Fruit fly (Drosophila melanogaster) whole organism, embryonic: ENCODE measurements around the gene wdn.

Experiments used
- B-H1 ChIP-seq: fragments of 200-800 bp; sonication (Bioruptor generic); IDR thresholded peaks from 3 replicates; pipeline ENCODE4 v1.3.6; 2022; ENCODE audit warnings: missing biosample characterization, missing genetic modification characterization
- CG11504 ChIP-seq: fragments of 200-800 bp; sonication (Bioruptor generic); optimal IDR thresholded peaks from 3 replicates; lab custom pipeline; 2019; ENCODE audit warnings: missing biosample characterization, mild to moderate bottlenecking, missing genetic modification characterization, moderate library complexity
- CG12155 ChIP-seq: fragments of 200-800 bp; sonication (Bioruptor generic); optimal IDR thresholded peaks from 3 replicates; lab custom pipeline; 2016; ENCODE audit warnings: missing biosample characterization, missing genetic modification characterization
- CG12236 ChIP-seq: fragments of 200-800 bp; sonication (Bioruptor generic); optimal IDR thresholded peaks from 2 replicates; lab custom pipeline; 2016; ENCODE audit warnings: missing biosample characterization, missing genetic modification characterization
- CG12299 ChIP-seq: fragments of 200-800 bp; sonication (Bioruptor generic); optimal IDR thresholded peaks from 2 replicates; lab custom pipeline; 2018; ENCODE audit warnings: missing biosample characterization, mild to moderate bottlenecking, missing genetic modification characterization
- CG1233 ChIP-seq: fragments of 200-800 bp; sonication (Bioruptor generic); optimal IDR thresholded peaks from 4 replicates; lab custom pipeline; 2018; ENCODE audit warnings: missing biosample characterization, mild to moderate bottlenecking, missing genetic modification characterization
- CG14014 ChIP-seq: fragments of 200-800 bp; sonication (Bioruptor generic); IDR thresholded peaks from 2 replicates; pipeline ENCODE4 v1.3.6; 2022; ENCODE audit warnings: missing biosample characterization, missing genetic modification characterization
- CG15269 ChIP-seq: fragments of 200-800 bp; sonication (Bioruptor generic); optimal IDR thresholded peaks from 2 replicates; lab custom pipeline; 2018; ENCODE audit warnings: missing biosample characterization, mild to moderate bottlenecking, missing genetic modification characterization, moderate library complexity
- CG16779 ChIP-seq: fragments of 200-800 bp; sonication (Bioruptor generic); IDR thresholded peaks from 2 replicates; pipeline ENCODE4 v1.3.6; 2022; ENCODE audit warnings: missing biosample characterization, missing genetic modification characterization
- CG2120 ChIP-seq: fragments of 200-800 bp; sonication (Bioruptor generic); optimal IDR thresholded peaks from 3 replicates; lab custom pipeline; 2016; ENCODE audit warnings: missing biosample characterization, missing genetic modification characterization
- CG2129 ChIP-seq: fragments of 200-800 bp; sonication (Bioruptor generic); IDR thresholded peaks from 2 replicates; pipeline ENCODE4 v1.3.6; 2022; ENCODE audit warnings: missing biosample characterization, missing genetic modification characterization; ENCODE audit not compliant: partially characterized antibody
- CG31441 ChIP-seq: fragments of 200-800 bp; sonication (Bioruptor generic); IDR thresholded peaks from 2 replicates; pipeline ENCODE4 v1.3.6; 2022; ENCODE audit warnings: missing biosample characterization, missing genetic modification characterization
- CG4404 ChIP-seq: fragments of 200-800 bp; sonication (Bioruptor generic); IDR thresholded peaks from 2 replicates; pipeline ENCODE4 v1.3.6; 2022; ENCODE audit warnings: missing biosample characterization, missing genetic modification characterization
- CG5953 ChIP-seq: fragments of 200-800 bp; sonication (Bioruptor generic); IDR thresholded peaks from 2 replicates; pipeline ENCODE4 v1.3.6; 2022; ENCODE audit warnings: missing biosample characterization, missing genetic modification characterization
- CG7372 ChIP-seq: fragments of 200-800 bp; sonication (Bioruptor generic); IDR thresholded peaks from 2 replicates; pipeline ENCODE4 v1.3.6; 2022; ENCODE audit warnings: missing biosample characterization, missing genetic modification characterization
- CG7963 ChIP-seq: fragments of 200-800 bp; sonication (Bioruptor generic); IDR thresholded peaks from 3 replicates; pipeline ENCODE4 v1.3.6; 2022; ENCODE audit warnings: missing biosample characterization, missing genetic modification characterization; ENCODE audit not compliant: partially characterized antibody
- CG8944 ChIP-seq: fragments of 200-800 bp; sonication (Bioruptor generic); optimal IDR thresholded peaks from 3 replicates; lab custom pipeline; 2016; ENCODE audit warnings: missing biosample characterization, missing genetic modification characterization
- CkIIα-i1 ChIP-seq: fragments of 200-800 bp; sonication (Bioruptor generic); IDR thresholded peaks from 2 replicates; pipeline ENCODE4 v1.3.6; 2022; ENCODE audit warnings: missing biosample characterization, missing genetic modification characterization
- D19A ChIP-seq: fragments of 200-800 bp; optimal IDR thresholded peaks from 3 replicates; lab custom pipeline; 2019; ENCODE audit warnings: missing biosample characterization, mild to moderate bottlenecking, missing genetic modification characterization, moderate library complexity
- Dll ChIP-seq: fragments of 200-800 bp; sonication (Bioruptor generic); IDR thresholded peaks from 4 replicates; pipeline ENCODE4 v1.3.6; 2022; ENCODE audit warnings: missing biosample characterization, missing genetic modification characterization; ENCODE audit not compliant: partially characterized antibody
- Elba2 ChIP-seq: fragments of 200-800 bp; sonication (Bioruptor generic); optimal IDR thresholded peaks from 3 replicates; lab custom pipeline; 2016; ENCODE audit warnings: missing biosample characterization, missing genetic modification characterization
- Ets97D ChIP-seq: fragments of 200-800 bp; sonication (Bioruptor generic); optimal IDR thresholded peaks from 3 replicates; lab custom pipeline; 2016; ENCODE audit warnings: missing biosample characterization, missing genetic modification characterization
- Fer3 ChIP-seq: fragments of 200-800 bp; sonication (Bioruptor generic); optimal IDR thresholded peaks from 2 replicates; lab custom pipeline; 2018; ENCODE audit warnings: missing biosample characterization, mild to moderate bottlenecking, missing genetic modification characterization, moderate library complexity
- Gug ChIP-seq: fragments of 200-800 bp; sonication (Bioruptor generic); IDR thresholded peaks from 4 replicates; pipeline ENCODE4 v1.3.6; 2022; ENCODE audit warnings: missing biosample characterization, missing genetic modification characterization
- Hey ChIP-seq: fragments of 200-800 bp; sonication (Bioruptor generic); optimal IDR thresholded peaks from 3 replicates; lab custom pipeline; 2018; ENCODE audit warnings: missing biosample characterization, mild to moderate bottlenecking, missing genetic modification characterization
- Hr39 ChIP-seq: fragments of >200 bp; optimal IDR thresholded peaks from 2 replicates; lab custom pipeline; 2017
- Kr ChIP-seq: fragments of 200-800 bp; sonication (Bioruptor generic); optimal IDR thresholded peaks from 2 replicates; lab custom pipeline; 2017; ENCODE audit warnings: missing biosample characterization, mild to moderate bottlenecking, missing genetic modification characterization
- MBD-R2 ChIP-seq: fragments of 200-800 bp; sonication (Bioruptor generic); IDR thresholded peaks from 2 replicates; pipeline ENCODE4 v1.3.6; 2022; ENCODE audit warnings: missing biosample characterization, missing genetic modification characterization
- MTF-1 ChIP-seq: fragments of 200-800 bp; sonication (Bioruptor generic); optimal IDR thresholded peaks from 2 replicates; lab custom pipeline; 2018; ENCODE audit warnings: missing biosample characterization, mild to moderate bottlenecking, missing genetic modification characterization, borderline replicate concordance
- Med ChIP-seq: fragments of 200-800 bp; sonication (Bioruptor generic); peaks from one replicate; lab custom pipeline; 2016; ENCODE audit warnings: missing biosample characterization, missing genetic modification characterization, mild to moderate bottlenecking, inconsistent platforms, moderate library complexity
- Meics ChIP-seq: fragments of 200-800 bp; sonication (Bioruptor generic); optimal IDR thresholded peaks from 2 replicates; lab custom pipeline; 2017; ENCODE audit warnings: missing biosample characterization, mild to moderate bottlenecking, missing genetic modification characterization
- Mrtf ChIP-seq: fragments of 200-800 bp; sonication (Bioruptor generic); IDR thresholded peaks from 3 replicates; pipeline ENCODE4 v1.3.6; 2022; ENCODE audit warnings: missing biosample characterization, missing genetic modification characterization
- Neu2 ChIP-seq: fragments of 200-800 bp; sonication (Bioruptor generic); optimal IDR thresholded peaks from 3 replicates; lab custom pipeline; 2016; ENCODE audit warnings: missing biosample characterization, missing genetic modification characterization, borderline replicate concordance
- Opbp ChIP-seq: fragments of 200-800 bp; sonication (Bioruptor generic); IDR thresholded peaks from 3 replicates; pipeline ENCODE4 v1.3.6; 2022; ENCODE audit warnings: missing biosample characterization, missing genetic modification characterization; ENCODE audit not compliant: partially characterized antibody
- cg ChIP-seq: fragments of 200-800 bp; sonication (Bioruptor generic); optimal IDR thresholded peaks from 3 replicates; lab custom pipeline; 2019; ENCODE audit warnings: missing biosample characterization, mild to moderate bottlenecking, missing genetic modification characterization, moderate library complexity
- eve ChIP-seq, 2 experiments: fragments of >200 bp; optimal IDR thresholded peaks; 2 replicates each; lab custom pipeline; 2017; ENCODE audit warnings: missing biosample characterization in 2 of 2, missing genetic modification characterization in 2 of 2
- eyg ChIP-seq: fragments of 200-800 bp; sonication (Bioruptor generic); optimal IDR thresholded peaks from 3 replicates; lab custom pipeline; 2016; ENCODE audit warnings: missing biosample characterization, missing genetic modification characterization
- fd96Cb ChIP-seq: fragments of 200-800 bp; sonication (Bioruptor generic); optimal IDR thresholded peaks from 2 replicates; lab custom pipeline; 2018; ENCODE audit warnings: missing biosample characterization, mild to moderate bottlenecking, missing genetic modification characterization, moderate library complexity
- gcm ChIP-seq: fragments of 200-800 bp; sonication (Bioruptor generic); optimal IDR thresholded peaks from 2 replicates; lab custom pipeline; 2019; ENCODE audit warnings: missing biosample characterization, mild to moderate bottlenecking, missing genetic modification characterization, moderate library complexity
- gcm2 ChIP-seq: fragments of 200-800 bp; sonication (Bioruptor generic); optimal IDR thresholded peaks from 2 replicates; lab custom pipeline; 2016; ENCODE audit warnings: missing biosample characterization, missing genetic modification characterization
- hkb ChIP-seq, 2 experiments: fragments of 200-800 bp in 1 of 2; fragments of >200 bp in 1 of 2; sonication (Bioruptor generic) in 1 of 2; IDR thresholded peaks in 1 of 2; optimal IDR thresholded peaks in 1 of 2; 2 replicates each; pipeline versions ENCODE4 v1.3.6 to Lab custom; 2017 to 2022; ENCODE audit warnings: missing biosample characterization in 1 of 2, missing genetic modification characterization in 1 of 2
- p53 ChIP-seq: fragments of 200-800 bp; sonication (Bioruptor generic); optimal IDR thresholded peaks from 2 replicates; lab custom pipeline; 2016; ENCODE audit warnings: missing biosample characterization, missing genetic modification characterization
- ranshi ChIP-seq: fragments of 200-800 bp; sonication (Bioruptor generic); IDR thresholded peaks from 2 replicates; pipeline ENCODE4 v1.3.6; 2022; ENCODE audit warnings: missing biosample characterization, missing genetic modification characterization
- sd ChIP-seq: fragments of 200-800 bp; sonication (Bioruptor generic); optimal IDR thresholded peaks from 3 replicates; lab custom pipeline; 2018; ENCODE audit warnings: missing biosample characterization, mild to moderate bottlenecking, missing genetic modification characterization, moderate library complexity
- stwl ChIP-seq: fragments of 200-800 bp; sonication (Bioruptor generic); optimal IDR thresholded peaks from 3 replicates; lab custom pipeline; 2018; ENCODE audit warnings: missing biosample characterization, mild to moderate bottlenecking, missing genetic modification characterization, moderate library complexity
- unc-4 ChIP-seq: fragments of 200-800 bp; sonication (Bioruptor generic); IDR thresholded peaks from 2 replicates; pipeline ENCODE4 v1.3.6; 2022; ENCODE audit warnings: missing biosample characterization, missing genetic modification characterization; ENCODE audit not compliant: partially characterized antibody
- vnd ChIP-seq: fragments of 200-800 bp; sonication (Bioruptor generic); IDR thresholded peaks from 3 replicates; pipeline ENCODE4 v1.3.6; 2022; ENCODE audit warnings: missing biosample characterization, missing genetic modification characterization; ENCODE audit not compliant: partially characterized antibody
- vvl ChIP-seq: fragments of 200-800 bp; sonication (Bioruptor generic); IDR thresholded peaks from 2 replicates; pipeline ENCODE4 v1.3.6; 2022; ENCODE audit warnings: missing biosample characterization, missing genetic modification characterization
- zen ChIP-seq: fragments of 200-800 bp; sonication (Bioruptor generic); optimal IDR thresholded peaks from 3 replicates; lab custom pipeline; 2018; ENCODE audit warnings: missing biosample characterization, mild to moderate bottlenecking, missing genetic modification characterization, moderate library complexity

The wdn gene

dm6 chr3R:28810942-28811676 is at the start of gene wdn (continued):
- TF ChIP-seq CG16779 (GFP tag; lab: Robert Waterston, UW) (no peak), ranshi (0 out of 2 replicates have a peak, but pooled peaks have one; percentile 13), Meics (no peak), Elba2 (GFP tag; lab: Kevin White, UChicago) (no peak), Hey (no peak), CG12299 (tag; lab: Kevin White, UChicago) (no peak), vnd (GFP tag; lab: Robert Waterston, UW) (no peak), CG15269 (tag; lab: Kevin White, UChicago) (no peak), Dll (0 out of 4 replicates have a peak, but pooled peaks have one; percentile 22), D19A (tag; lab: Kevin White, UChicago) (no peak), Gug (GFP tag; lab: Robert Waterston, UW) (no peak), Opbp (GFP tag; lab: Robert Waterston, UW) (0 out of 3 replicates have a peak, but pooled peaks have one; percentile 8), MBD-R2 (GFP tag; lab: Robert Waterston, UW) (peak; percentile 40; the same call in 1 of the 2 replicates), vvl (no peak), zen (tag; lab: Kevin White, UChicago) (no peak), MTF-1 (GFP tag; lab: Kevin White, UChicago) (no peak), stwl (no peak), CG2120 (GFP tag; lab: Kevin White, UChicago) (no peak), fd96Cb (tag; lab: Kevin White, UChicago) (no peak), CG4404 (GFP tag; lab: Robert Waterston, UW) (no peak), CG11504 (no peak), sd (tag; lab: Kevin White, UChicago) (no peak), Ets97D (GFP tag; lab: Kevin White, UChicago) (peak; percentile 30), CG8944 (GFP tag; lab: Kevin White, UChicago) (no peak), CG12236 (GFP tag; lab: Kevin White, UChicago) (no peak), Neu2 (GFP tag; lab: Kevin White, UChicago) (no peak), Fer3 (tag; lab: Kevin White, UChicago) (no peak), Hr39 (lab: Kevin White, UChicago) (no peak), gcm2 (GFP tag; lab: Kevin White, UChicago) (no peak), eyg (no peak), CG1233 (GFP tag; lab: Kevin White, UChicago) (no peak), cg (no peak), CG7963 (GFP tag; lab: Robert Waterston, UW) (no peak), Med (GFP tag; lab: Kevin White, UChicago) (peak; percentile 72), B-H1 (GFP tag; lab: Robert Waterston, UW) (no peak), eve (GFP tag; optimal IDR thresholded peaks at IDR 0.05; lab: Kevin White, UChicago) (no peak), CkIIα-i1 (GFP tag; lab: Robert Waterston, UW) (no peak), unc-4 (GFP tag; lab: Robert Waterston, UW) (no peak), Kr (GFP tag; lab: Kevin White, UChicago) (no peak), p53 (GFP tag; lab: Kevin White, UChicago) (no peak), gcm (GFP tag; lab: Kevin White, UChicago) (peak; percentile 49), CG5953 (GFP tag; lab: Robert Waterston, UW) (no peak), CG31441 (no peak), CG14014 (GFP tag; lab: Robert Waterston, UW) (no peak), CG7372 (no peak), CG12155 (GFP tag; lab: Kevin White, UChicago) (no peak), hkb (optimal IDR thresholded peaks at IDR 0.05; lab: Kevin White, UChicago) (no peak), hkb (GFP tag; IDR thresholded peaks at IDR 0.05; lab: Robert Waterston, UW) (no peak), CG2129 (GFP tag; lab: Robert Waterston, UW) (no peak), Mrtf (no peak)
